Worm (Caenorhabditis elegans) whole organism, late embryonic: ENCODE data around the gene srsx-19.

ENCODE experiments used
- ceh-22 ChIP-seq: sonication (generic microtip); optimal IDR thresholded peaks from 2 replicates; lab custom pipeline; 2017; ENCODE audit warnings: missing biosample characterization, missing genetic modification characterization
- dmd-4 ChIP-seq: sonication (generic microtip); optimal IDR thresholded peaks from 2 replicates; lab custom pipeline; 2016; ENCODE audit warnings: borderline replicate concordance, missing genetic modification characterization, missing compliant biosample characterization
- hlh-30 ChIP-seq: sonication (generic microtip); optimal IDR thresholded peaks from 2 replicates; lab custom pipeline; 2017; ENCODE audit warnings: antibody characterized with exemption, missing genetic modification characterization, missing compliant biosample characterization; ENCODE audit not compliant: insufficient read depth
- lin-11 ChIP-seq: fragments of 200-800 bp; sonication (Bioruptor generic); optimal IDR thresholded peaks from 2 replicates; lab custom pipeline; 2018; ENCODE audit warnings: mild to moderate bottlenecking, missing genetic modification characterization, missing compliant biosample characterization
- pha-4 ChIP-seq: fragments of 150-350 bp; optimal IDR thresholded peaks from 2 replicates; lab custom pipeline; 2018; ENCODE audit warnings: missing biosample characterization, missing genetic modification reagents, missing genetic modification characterization
- pqm-1 ChIP-seq: sonication (generic microtip); optimal IDR thresholded peaks from 2 replicates; lab custom pipeline; 2016; ENCODE audit warnings: missing genetic modification characterization, missing compliant biosample characterization

ce11 chrV:13908120-13908915 lies 20.9 kb downstream of the srsx-19 start:
- TF ChIP-seq pqm-1 (tag; lab: Kevin White, UChicago): no peak
- no peak for TF ChIP-seq lin-11 (tag; lab: Kevin White, UChicago)
- TF ChIP-seq ceh-22 (tag; lab: Kevin White, UChicago): no peak
- TF ChIP-seq pha-4 (tag; lab: Kevin White, UChicago): no peak
- TF ChIP-seq hlh-30 (tag; lab: Kevin White, UChicago): no peak
- no peak for TF ChIP-seq dmd-4 (tag; lab: Kevin White, UChicago)
